Worm (Caenorhabditis elegans) whole organism, L1 larva: Measurements from ENCODE around the gene C08E8.5.

ENCODE experiments used
- F16B12.6 ChIP-seq: fragments of 150-350 bp; optimal IDR thresholded peaks from 2 replicates; lab custom pipeline; 2014; ENCODE audit warnings: missing biosample characterization, missing genetic modification characterization
- fkh-4 ChIP-seq: sonication (generic microtip); optimal IDR thresholded peaks from 2 replicates; lab custom pipeline; 2016; ENCODE audit warnings: missing compliant biosample characterization, missing genetic modification characterization, borderline replicate concordance
- lin-35 ChIP-seq, 2 experiments: fragments of 150-350 bp; optimal IDR thresholded peaks; 2 replicates each; lab custom pipeline; 2014; ENCODE audit warnings: missing biosample characterization in 2 of 2, missing genetic modification characterization in 2 of 2, missing genetic modification reagents in 2 of 2
- lir-3 ChIP-seq: sonication (generic microtip); optimal IDR thresholded peaks from 2 replicates; lab custom pipeline; 2016; ENCODE audit warnings: mild to moderate bottlenecking, missing genetic modification characterization, moderate library complexity, missing compliant biosample characterization; ENCODE audit not compliant: poor library complexity
- nhr-76 ChIP-seq: sonication (generic microtip); optimal IDR thresholded peaks from 2 replicates; lab custom pipeline; 2017; ENCODE audit warnings: missing biosample characterization, missing genetic modification characterization
- unc-62 ChIP-seq: fragments of 150-350 bp; optimal IDR thresholded peaks from 2 replicates; lab custom pipeline; 2014; ENCODE audit warnings: missing biosample characterization, missing genetic modification reagents, missing genetic modification characterization

DNA sequence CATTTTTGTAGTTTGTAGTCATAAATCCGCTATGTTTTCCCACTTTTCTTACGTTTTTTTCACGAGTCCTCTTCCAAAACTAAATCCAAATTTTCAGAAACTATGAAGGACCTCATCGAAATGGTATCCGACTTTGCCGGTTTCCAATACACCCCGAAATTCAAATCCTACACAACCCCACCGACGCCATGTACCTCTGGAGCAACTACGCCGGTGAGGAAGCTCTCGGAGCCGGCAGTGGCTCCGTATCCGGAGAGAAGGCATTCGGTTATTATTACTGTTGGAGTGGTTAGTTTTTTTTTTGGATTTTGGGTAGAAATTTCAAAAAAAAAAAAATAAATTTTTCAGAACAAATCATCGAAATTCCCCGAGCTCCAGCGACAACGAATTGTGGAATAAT, 9.7 kb downstream of the C08E8.5 start, which contains the start of gene C08E8.3:
- no peak for TF ChIP-seq unc-62 (GFP tag; lab: Kevin White, UChicago)
- no peak for TF ChIP-seq F16B12.6 (tag; lab: Kevin White, UChicago)
- TF ChIP-seq lin-35 (GFP tag; optimal IDR thresholded peaks at IDR 0.05; lab: Kevin White, UChicago), result no peak
- no peak for TF ChIP-seq lir-3
- TF ChIP-seq fkh-4 (tag; lab: Kevin White, UChicago), result no peak
- TF ChIP-seq nhr-76 (tag; lab: Kevin White, UChicago), result no peak
